Worm (Caenorhabditis elegans) whole organism, midembryonic: Measurements from ENCODE around the gene C04F5.8.

Experiments
- T22C8.4 ChIP-seq: fragments of 200-800 bp; sonication (Bioruptor generic); IDR thresholded peaks from 2 replicates; pipeline ENCODE4 v1.3.6; 2022; ENCODE audit warnings: missing genetic modification characterization, missing compliant biosample characterization
- cog-1 ChIP-seq: sonication (generic microtip); optimal IDR thresholded peaks from 2 replicates; lab custom pipeline; 2016; ENCODE audit warnings: missing genetic modification characterization, missing compliant biosample characterization
- flt-1 ChIP-seq: fragments of 200-800 bp; sonication (Bioruptor generic); IDR thresholded peaks from 2 replicates; pipeline ENCODE4 v1.3.6; 2022; ENCODE audit warnings: missing genetic modification characterization, missing compliant biosample characterization
- klf-2 ChIP-seq: fragments of 200-800 bp; sonication (Bioruptor generic); conservative IDR thresholded peaks from 2 replicates; pipeline ENCODE4 v1.3.6; 2022; ENCODE audit warnings: missing genetic modification reagents, missing genetic modification characterization, missing compliant biosample characterization
- med-1 ChIP-seq: sonication (generic microtip); optimal IDR thresholded peaks from 2 replicates; lab custom pipeline; 2017; ENCODE audit warnings: missing genetic modification characterization, mild to moderate bottlenecking, missing compliant biosample characterization, antibody characterized with exemption, missing genetic modification reagents; ENCODE audit not compliant: insufficient read depth
- ref-1 ChIP-seq: fragments of 200-800 bp; sonication (Bioruptor generic); conservative IDR thresholded peaks from 2 replicates; pipeline ENCODE4 v1.3.6; 2022; ENCODE audit warnings: missing genetic modification reagents, missing genetic modification characterization, missing compliant biosample characterization
- tab-1 ChIP-seq: fragments of 200-800 bp; sonication (Bioruptor generic); IDR thresholded peaks from 2 replicates; pipeline ENCODE4 v1.3.6; 2022; ENCODE audit warnings: missing genetic modification characterization, missing compliant biosample characterization
- ztf-23 ChIP-seq: fragments of 200-800 bp; sonication (Bioruptor generic); IDR thresholded peaks from 2 replicates; pipeline ENCODE4 v1.3.6; 2022; ENCODE audit warnings: missing genetic modification reagents, missing genetic modification characterization, missing compliant biosample characterization
- ztf-29 ChIP-seq: fragments of 200-800 bp; sonication (Bioruptor generic); IDR thresholded peaks from 2 replicates; pipeline ENCODE4 v1.3.6; 2022; ENCODE audit warnings: missing genetic modification reagents, missing genetic modification characterization, missing compliant biosample characterization

Gene C04F5.8

DNA sequence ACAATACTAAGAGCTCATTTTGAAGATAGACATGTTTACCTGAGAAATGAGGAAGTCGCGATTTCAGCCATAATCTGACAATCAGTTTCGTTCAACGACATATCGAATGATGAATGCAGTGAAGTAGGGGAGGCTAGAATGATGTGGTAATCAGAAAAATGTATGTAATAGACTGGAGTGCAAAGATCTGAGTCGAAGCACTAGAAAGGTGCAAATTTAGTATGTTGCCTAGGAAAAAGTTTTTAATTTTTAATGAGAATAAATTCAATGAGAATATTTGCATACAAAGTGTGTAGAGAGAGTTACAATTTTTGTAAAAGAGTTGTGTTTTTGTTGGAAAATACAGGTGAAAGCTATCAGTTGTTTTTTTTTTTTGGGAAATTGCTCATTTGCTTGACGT, 8.6 kb downstream of the C04F5.8 start, which contains the start of gene srab-2:
TSS of gene srab-2 (minus strand) at position 101 of the 400 bp plus-strand sequence.
- TF ChIP-seq med-1 (GFP tag; lab: Kevin White, UChicago) (no peak), T22C8.4 (GFP tag; lab: Robert Waterston, UW) (no peak), flt-1 (GFP tag; lab: Robert Waterston, UW) (no peak), ztf-29 (GFP tag; lab: Robert Waterston, UW) (no peak), cog-1 (tag; lab: Kevin White, UChicago) (no peak)

ce11 chrV:5102017-5102416, 11.5 kb downstream of the C04F5.8 start, which contains the start of gene srab-1:
srab-1 (minus strand) TSS chrV:5102117.
- TF ChIP-seq klf-2 (GFP tag; lab: Robert Waterston, UW) (no peak), ref-1 (GFP tag; lab: Robert Waterston, UW) (no peak), tab-1 (GFP tag; lab: Robert Waterston, UW) (no peak), T22C8.4 (GFP tag; lab: Robert Waterston, UW) (no peak), ztf-23 (GFP tag; lab: Robert Waterston, UW) (no peak), med-1 (GFP tag; lab: Kevin White, UChicago) (no peak), cog-1 (tag; lab: Kevin White, UChicago) (no peak), flt-1 (GFP tag; lab: Robert Waterston, UW) (no peak), ztf-29 (GFP tag; lab: Robert Waterston, UW) (no peak)

DNA sequence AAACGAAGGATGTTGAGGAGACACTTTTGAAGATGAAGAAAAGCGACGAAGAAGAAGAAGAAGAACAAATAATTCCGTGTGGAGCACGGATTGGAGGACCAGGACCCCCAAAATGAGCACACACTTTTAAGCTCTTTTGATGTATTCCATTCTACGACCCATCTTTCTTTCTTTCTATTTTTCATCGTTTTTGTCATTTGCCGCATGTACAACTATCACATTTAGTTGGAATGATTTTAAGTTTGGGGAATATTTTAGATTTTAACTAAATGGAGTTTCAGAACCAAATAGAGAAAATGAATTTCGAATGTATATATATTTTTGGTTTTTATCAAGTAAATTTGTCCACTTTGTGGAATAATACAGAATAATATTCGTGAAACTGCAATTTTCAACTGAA, 14.6 kb downstream of the C04F5.8 start, which contains the start of gene unc-46:
TSS of gene unc-46 (minus strand) at position 101 of the 400 bp plus-strand sequence.
- TF ChIP-seq ztf-23 (GFP tag; lab: Robert Waterston, UW) = no peak
- TF ChIP-seq med-1 (GFP tag; lab: Kevin White, UChicago) = no peak
- TF ChIP-seq T22C8.4 (GFP tag; lab: Robert Waterston, UW) = no peak
- no peak for TF ChIP-seq tab-1 (GFP tag; lab: Robert Waterston, UW)
- TF ChIP-seq flt-1 (GFP tag; lab: Robert Waterston, UW) = no peak
- TF ChIP-seq ref-1 (GFP tag; lab: Robert Waterston, UW) = no peak
- TF ChIP-seq cog-1 (tag; lab: Kevin White, UChicago) = no peak
- no peak for TF ChIP-seq ztf-29 (GFP tag; lab: Robert Waterston, UW)
- no peak for TF ChIP-seq klf-2 (GFP tag; lab: Robert Waterston, UW)

DNA sequence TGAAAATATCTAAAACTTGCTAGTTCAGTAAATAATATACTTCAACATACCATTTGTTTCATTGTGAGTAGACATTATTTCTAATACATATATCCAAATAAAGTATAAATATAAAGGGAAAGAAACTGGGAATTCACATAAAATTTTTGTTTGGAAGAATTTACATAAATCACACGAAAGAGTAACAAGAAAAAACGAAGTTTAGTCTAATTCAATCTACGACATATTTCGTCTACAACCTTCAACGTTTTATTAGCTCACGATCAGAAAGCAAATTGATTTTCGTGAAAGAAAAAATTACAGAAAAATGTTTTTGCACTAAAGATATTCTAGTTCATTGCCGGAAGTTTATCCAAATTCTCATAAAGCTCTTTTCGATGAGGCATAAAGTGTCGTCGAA, 16.5 kb downstream of the C04F5.8 start, which contains the start of gene C04F5.2:
TSS of gene C04F5.2 (minus strand) at position 101 of the 400 bp plus-strand sequence.
- no peak for TF ChIP-seq klf-2 (GFP tag; lab: Robert Waterston, UW)
- no peak for TF ChIP-seq cog-1 (tag; lab: Kevin White, UChicago)
- no peak for TF ChIP-seq flt-1 (GFP tag; lab: Robert Waterston, UW)
- no peak for TF ChIP-seq med-1 (GFP tag; lab: Kevin White, UChicago)
- TF ChIP-seq ztf-23 (GFP tag; lab: Robert Waterston, UW) = no peak
- TF ChIP-seq ref-1 (GFP tag; lab: Robert Waterston, UW) = no peak
- no peak for TF ChIP-seq T22C8.4 (GFP tag; lab: Robert Waterston, UW)
- TF ChIP-seq ztf-29 (GFP tag; lab: Robert Waterston, UW) = no peak

DNA sequence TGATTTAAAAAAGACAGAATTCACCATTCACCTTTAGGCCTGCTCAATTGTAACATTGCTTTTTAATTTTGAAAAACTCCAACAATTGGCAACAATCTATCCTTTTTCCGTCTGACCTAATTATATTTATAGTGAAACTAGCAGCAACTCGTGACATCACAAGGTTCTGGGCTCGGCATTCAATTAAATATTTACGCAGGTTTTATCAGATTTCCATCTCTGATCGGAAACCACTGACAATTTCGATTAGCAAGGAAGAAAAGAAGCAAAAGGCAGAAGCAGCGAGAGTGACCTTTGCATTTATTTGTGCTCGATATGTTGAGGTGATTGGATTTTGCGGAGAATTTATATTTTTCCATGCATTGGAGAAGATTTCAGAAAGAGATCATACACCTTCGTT, 23.2 kb downstream of the C04F5.8 start:
- TF ChIP-seq T22C8.4 (GFP tag; lab: Robert Waterston, UW) (no peak), klf-2 (GFP tag; lab: Robert Waterston, UW) (no peak), tab-1 (GFP tag; lab: Robert Waterston, UW) (no peak), cog-1 (tag; lab: Kevin White, UChicago) (no peak), ztf-23 (GFP tag; lab: Robert Waterston, UW) (no peak), flt-1 (GFP tag; lab: Robert Waterston, UW) (no peak), med-1 (GFP tag; lab: Kevin White, UChicago) (no peak), ref-1 (GFP tag; lab: Robert Waterston, UW) (no peak), ztf-29 (GFP tag; lab: Robert Waterston, UW) (no peak)

DNA sequence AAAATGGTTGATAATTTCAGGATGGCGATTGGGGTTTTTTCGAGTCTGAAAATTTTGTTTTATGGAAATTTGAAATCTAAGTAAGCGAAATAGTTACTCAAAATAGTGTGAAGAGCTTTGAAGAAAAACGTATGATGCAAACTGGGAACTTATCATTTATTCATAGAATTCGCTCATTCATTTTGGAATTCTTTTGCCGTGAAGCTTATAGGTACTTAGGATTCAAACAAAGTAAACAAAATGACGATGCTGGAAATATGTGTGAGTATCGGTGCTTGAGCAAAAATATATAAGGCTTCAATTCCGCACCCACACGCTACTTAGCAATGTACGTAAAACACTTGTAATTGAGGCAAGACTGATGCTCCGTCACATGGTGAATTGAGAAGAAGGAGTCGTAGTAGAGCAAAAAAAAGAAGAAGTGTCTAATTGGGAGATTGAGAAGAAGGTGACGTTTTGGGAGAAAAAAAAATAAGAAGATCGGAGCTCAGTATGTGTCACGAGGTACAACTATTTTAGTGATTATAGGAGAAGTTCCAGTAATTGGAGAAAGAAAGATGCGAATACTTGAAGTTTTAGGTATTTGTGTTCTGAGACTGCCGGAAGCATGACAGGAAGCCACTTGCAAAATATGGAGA, 23.9 kb downstream of the C04F5.8 start, which contains the start of gene glb-32:
TSS of gene glb-32 (minus strand) at position 51 of the 638 bp plus-strand sequence.
- TF ChIP-seq T22C8.4 (GFP tag; lab: Robert Waterston, UW) = no peak
- no peak for TF ChIP-seq ztf-29 (GFP tag; lab: Robert Waterston, UW)
- TF ChIP-seq cog-1 (tag; lab: Kevin White, UChicago) = no peak
- TF ChIP-seq flt-1 (GFP tag; lab: Robert Waterston, UW) = no peak
- TF ChIP-seq ztf-23 (GFP tag; lab: Robert Waterston, UW) = no peak
- no peak for TF ChIP-seq klf-2 (GFP tag; lab: Robert Waterston, UW)
- no peak for TF ChIP-seq med-1 (GFP tag; lab: Kevin White, UChicago)
- no peak for TF ChIP-seq tab-1 (GFP tag; lab: Robert Waterston, UW)
- no peak for TF ChIP-seq ref-1 (GFP tag; lab: Robert Waterston, UW)

DNA sequence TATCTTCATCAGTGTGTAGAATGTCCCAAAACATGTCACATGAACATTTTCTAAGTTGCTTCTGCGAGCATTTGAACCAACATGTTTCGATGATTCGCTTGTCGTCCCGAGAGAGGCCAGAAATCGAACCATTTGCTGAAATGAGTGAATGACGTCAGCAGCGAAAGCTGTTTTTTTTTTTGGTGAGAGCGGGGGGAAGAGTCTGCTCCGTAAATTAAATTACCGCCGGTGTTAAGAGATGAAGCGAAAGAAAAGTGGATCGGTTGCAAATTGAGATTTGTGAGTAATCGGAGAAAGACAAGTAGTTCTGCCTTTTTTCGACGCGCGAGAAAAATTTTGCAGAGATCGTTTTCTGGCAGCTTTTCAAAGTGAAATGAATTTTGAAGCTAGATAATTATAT, 25.2 kb downstream of the C04F5.8 start:
- TF ChIP-seq cog-1 (tag; lab: Kevin White, UChicago) (no peak), ref-1 (GFP tag; lab: Robert Waterston, UW) (no peak), med-1 (GFP tag; lab: Kevin White, UChicago) (no peak), ztf-23 (GFP tag; lab: Robert Waterston, UW) (no peak), klf-2 (GFP tag; lab: Robert Waterston, UW) (no peak), tab-1 (GFP tag; lab: Robert Waterston, UW) (no peak), ztf-29 (GFP tag; lab: Robert Waterston, UW) (no peak), flt-1 (GFP tag; lab: Robert Waterston, UW) (no peak), T22C8.4 (GFP tag; lab: Robert Waterston, UW) (no peak)

- TF ChIP-seq ztf-23 (GFP tag; lab: Robert Waterston, UW) = no peak
- no peak for TF ChIP-seq ztf-29 (GFP tag; lab: Robert Waterston, UW)
- TF ChIP-seq med-1 (GFP tag; lab: Kevin White, UChicago) = no peak
Observed at ce11 chrV:5086919-5087404, 26.6 kb downstream of the C04F5.8 start, which contains the start of gene Y58A7A.5. Y58A7A.5 (minus strand) TSS chrV:5086969.
